Worm (Caenorhabditis elegans): Measurements from ENCODE around the gene nlp-6.

Gene nlp-6

DNA sequence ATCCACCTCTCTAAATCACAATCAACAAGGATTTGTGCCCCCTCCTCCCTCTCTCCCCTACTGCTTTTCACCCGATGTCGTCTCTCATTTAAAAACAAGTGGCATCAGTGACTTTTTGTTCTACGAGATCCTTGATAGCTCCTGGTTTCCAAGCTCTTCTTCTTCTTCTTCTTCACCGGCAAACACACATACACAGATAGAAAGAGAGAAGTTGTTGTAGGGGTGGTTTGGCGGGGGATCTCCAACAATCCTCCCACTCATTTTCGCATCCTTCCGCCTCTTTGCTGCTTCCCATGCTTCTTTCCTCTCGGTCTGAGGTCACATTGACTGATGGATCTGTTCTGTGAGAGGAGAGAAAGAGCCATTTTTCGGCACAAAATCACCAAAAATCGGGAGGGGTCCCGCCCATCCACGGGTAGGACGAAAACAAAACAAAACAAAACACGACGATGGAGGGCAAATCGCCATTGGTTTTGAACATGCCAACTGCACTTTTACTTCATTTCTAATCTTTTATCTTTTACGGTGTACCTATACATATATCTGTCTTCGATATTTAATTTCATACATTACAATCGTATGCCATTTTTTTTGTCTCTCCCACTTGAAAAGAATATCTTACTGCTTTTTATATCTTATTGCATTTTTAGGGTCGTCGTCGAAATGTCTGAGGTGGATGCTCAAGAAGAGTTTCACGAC, 8.3 kb downstream of the nlp-6 start, which contains the start of gene T23E7.2:
TSS of gene T23E7.2 (plus strand) at position 649 of the 699 bp plus-strand sequence.
- TF ChIP-seq jun-1 (tag; optimal IDR thresholded peaks at IDR 0.05) (no peak), ZK337.2 (GFP tag; IDR thresholded peaks at IDR 0.05) (no peak), ctbp-1 (GFP tag; IDR thresholded peaks at IDR 0.05) (no peak), attf-4 (tag; optimal IDR thresholded peaks at IDR 0.05) (no peak), ceh-62 (tag; optimal IDR thresholded peaks at IDR 0.05) (no peak), daf-12 (tag; optimal IDR thresholded peaks at IDR 0.05) (no peak), arid-1 (GFP tag; conservative IDR thresholded peaks at IDR 0.05) (no peak), lim-7 (GFP tag; IDR thresholded peaks at IDR 0.05) (no peak), F10B5.3 (tag; optimal IDR thresholded peaks at IDR 0.05) (no peak), mdl-1 (tag; optimal IDR thresholded peaks at IDR 0.05) (no peak), ama-1 (optimal IDR thresholded peaks at IDR 0.05) (no peak), duxl-1 (tag; optimal IDR thresholded peaks at IDR 0.05; ENCODE audit: poor library complexity) (no peak), nhr-102 (tag; optimal IDR thresholded peaks at IDR 0.05) (no peak), zfp-3 (GFP tag; conservative IDR thresholded peaks at IDR 0.05) (no peak), hlh-11 (tag; optimal IDR thresholded peaks at IDR 0.05) (peak; percentile 29), nhr-77 (tag; optimal IDR thresholded peaks at IDR 0.05) (no peak), saeg-2 (GFP tag; IDR thresholded peaks at IDR 0.05) (no peak), pha-4 (GFP tag; IDR thresholded peaks at IDR 0.05) (no peak), pha-4 (tag; optimal IDR thresholded peaks at IDR 0.05) (no peak), tra-1 (GFP tag; IDR thresholded peaks at IDR 0.05) (no peak), F44E2.7 (GFP tag; IDR thresholded peaks at IDR 0.05) (no peak), rbr-2 (tag; optimal IDR thresholded peaks at IDR 0.05) (no peak), daf-8 (GFP tag; IDR thresholded peaks at IDR 0.05) (no peak), lir-3 (tag; optimal IDR thresholded peaks at IDR 0.05) (no peak), egl-27 (tag; optimal IDR thresholded peaks at IDR 0.05) (no peak), mep-1 (tag; optimal IDR thresholded peaks at IDR 0.05) (no peak), nhr-111 (GFP tag; optimal IDR thresholded peaks at IDR 0.05) (no peak), ztf-7 (tag; optimal IDR thresholded peaks at IDR 0.05) (no peak), dmd-6 (GFP tag; IDR thresholded peaks at IDR 0.05) (no peak), unc-62 (GFP tag; optimal IDR thresholded peaks at IDR 0.05 in 1 of 2) (peak in 1 of 2 experiments; percentile 95), unc-62 (tag; optimal IDR thresholded peaks at IDR 0.05) (no peak), Y5F2A.4 (GFP tag; optimal IDR thresholded peaks at IDR 0.05) (no peak), lin-1 (GFP tag; IDR thresholded peaks at IDR 0.05) (no peak), nhr-6 (tag; optimal IDR thresholded peaks at IDR 0.05) (no peak), nhr-25 (tag; optimal IDR thresholded peaks at IDR 0.05; ENCODE audit: borderline replicate concordance, insufficient read depth) (no peak), gei-8 (GFP tag; optimal IDR thresholded peaks at IDR 0.05) (no peak), snpc-4 (tag; optimal IDR thresholded peaks at IDR 0.05) (no peak), pqm-1 (tag; optimal IDR thresholded peaks at IDR 0.05) (no peak), daf-16 (GFP tag; optimal IDR thresholded peaks at IDR 0.05) (peak in 1 of 2 experiments; percentile 83), daf-16 (tag; optimal IDR thresholded peaks at IDR 0.05) (no peak), dmd-9 (GFP tag; IDR thresholded peaks at IDR 0.05) (no peak), R02D3.7 (tag; optimal IDR thresholded peaks at IDR 0.05) (no peak), nhr-237 (tag; optimal IDR thresholded peaks at IDR 0.05) (no peak), nhr-28 (tag; optimal IDR thresholded peaks at IDR 0.05) (peak; percentile 3), lin-38 (GFP tag; IDR thresholded peaks at IDR 0.05) (no peak), cey-2 (tag; optimal IDR thresholded peaks at IDR 0.05; ENCODE audit: borderline replicate concordance, insufficient read depth) (no peak), egl-43 (GFP tag; IDR thresholded peaks at IDR 0.05) (no peak), nhr-11 (tag; optimal IDR thresholded peaks at IDR 0.05) (peak; percentile 66), fos-1 (tag; optimal IDR thresholded peaks at IDR 0.05) (no peak), madf-5 (GFP tag; IDR thresholded peaks at IDR 0.05) (no peak), mxl-3 (GFP tag; optimal IDR thresholded peaks at IDR 0.05) (peak; percentile 41), sdz-12 (GFP tag; optimal IDR thresholded peaks at IDR 0.05) (no peak)

Data from whole organism, L4 larva.